Worm (Caenorhabditis elegans) whole organism, L1 larva: ENCODE data around the gene F19C7.2.
A peak's percentile ranks its signal among the peaks of the same experiment; 100 is the strongest.

Experiments used
- C04F5.9 ChIP-seq: sonication (generic microtip); optimal IDR thresholded peaks from 2 replicates; lab custom pipeline; 2016; ENCODE audit warnings: missing genetic modification characterization, missing compliant biosample characterization
- Y116A8C.19 ChIP-seq: sonication (generic microtip); optimal IDR thresholded peaks from 2 replicates; lab custom pipeline; 2016; ENCODE audit warnings: missing compliant biosample characterization, missing genetic modification characterization, borderline replicate concordance
- aha-1 ChIP-seq: fragments of 150-350 bp; optimal IDR thresholded peaks from 2 replicates; lab custom pipeline; 2014; ENCODE audit warnings: missing biosample characterization, missing genetic modification characterization
- alr-1 ChIP-seq: fragments of 200-800 bp; sonication (Bioruptor generic); optimal IDR thresholded peaks from 2 replicates; lab custom pipeline; 2018; ENCODE audit warnings: borderline replicate concordance, mild to moderate bottlenecking, missing genetic modification characterization, missing compliant biosample characterization
- ama-1 ChIP-seq: fragments of 150-350 bp; optimal IDR thresholded peaks from 2 replicates; lab custom pipeline; 2014
- ceh-82 ChIP-seq, 3 experiments: fragments of 150-350 bp in 1 of 3; sonication (generic microtip) in 2 of 3; optimal IDR thresholded peaks; 2 replicates each; lab custom pipeline; 2014 to 2017; ENCODE audit warnings: missing biosample characterization in 3 of 3, missing genetic modification characterization in 3 of 3
- ceh-88 ChIP-seq: fragments of 200-800 bp; sonication (Bioruptor generic); IDR thresholded peaks from 2 replicates; pipeline ENCODE4 v1.3.6; 2022; ENCODE audit warnings: missing genetic modification characterization, missing compliant biosample characterization
- ces-1 ChIP-seq: fragments of 150-350 bp; optimal IDR thresholded peaks from 2 replicates; lab custom pipeline; 2014; ENCODE audit warnings: missing biosample characterization, missing genetic modification reagents, missing genetic modification characterization
- dsc-1 ChIP-seq: sonication (generic microtip); optimal IDR thresholded peaks from 2 replicates; lab custom pipeline; 2016; ENCODE audit warnings: mild to moderate bottlenecking, missing genetic modification characterization, missing compliant biosample characterization
- efl-1 ChIP-seq, 4 experiments: fragments of 150-350 bp; optimal IDR thresholded peaks in 3 of 4; peaks in 1 of 4; 1 replicate in 1 of 4; 2 replicates in 3 of 4; lab custom pipeline; 2014; ENCODE audit warnings: missing biosample characterization in 2 of 4, missing genetic modification characterization in 2 of 4, missing genetic modification reagents in 2 of 4
- efl-3 ChIP-seq: fragments of 200-800 bp; sonication (Bioruptor generic); optimal IDR thresholded peaks from 2 replicates; lab custom pipeline; 2018; ENCODE audit warnings: mild to moderate bottlenecking, missing genetic modification characterization, missing compliant biosample characterization
- egl-13 ChIP-seq: sonication (generic microtip); optimal IDR thresholded peaks from 2 replicates; lab custom pipeline; 2016; ENCODE audit warnings: missing genotype, missing genetic modification reagents, missing genetic modification characterization, missing compliant biosample characterization
- egl-27 ChIP-seq, 2 experiments: fragments of 150-350 bp in 1 of 2; sonication (generic microtip); optimal IDR thresholded peaks; 3 replicates each; lab custom pipeline; 2017 to 2018; ENCODE audit warnings: missing biosample characterization in 2 of 2, missing genetic modification characterization in 2 of 2, missing genetic modification reagents in 2 of 2
- ets-5 ChIP-seq: fragments of 200-800 bp; sonication (Bioruptor generic); IDR thresholded peaks from 2 replicates; pipeline ENCODE4 v1.3.6; 2022; ENCODE audit warnings: missing genetic modification characterization, missing compliant biosample characterization
- fkh-10 ChIP-seq: sonication (generic microtip); optimal IDR thresholded peaks from 2 replicates; lab custom pipeline; 2017; ENCODE audit warnings: missing biosample characterization, missing genetic modification reagents, missing genetic modification characterization
- fkh-8 ChIP-seq: sonication (generic microtip); optimal IDR thresholded peaks from 2 replicates; lab custom pipeline; 2016; ENCODE audit warnings: mild to moderate bottlenecking, missing genetic modification characterization, missing compliant biosample characterization
- hlh-17 ChIP-seq: fragments of 200-800 bp; sonication (Bioruptor generic); optimal IDR thresholded peaks from 2 replicates; lab custom pipeline; 2018; ENCODE audit warnings: missing genetic modification characterization, mild to moderate bottlenecking, missing compliant biosample characterization, moderate library complexity, borderline replicate concordance
- hlh-4 ChIP-seq: sonication (generic microtip); optimal IDR thresholded peaks from 2 replicates; lab custom pipeline; 2016; ENCODE audit warnings: mild to moderate bottlenecking, missing genetic modification characterization, missing compliant biosample characterization
- isw-1 ChIP-seq: fragments of 200-800 bp; sonication (Bioruptor generic); IDR thresholded peaks from 2 replicates; pipeline ENCODE4 v1.3.6; 2022; ENCODE audit warnings: missing genetic modification characterization, missing compliant biosample characterization
- jun-1 ChIP-seq: fragments of 150-350 bp; optimal IDR thresholded peaks from 2 replicates; lab custom pipeline; 2014; ENCODE audit warnings: missing biosample characterization, missing genetic modification reagents, missing genetic modification characterization
- lin-14 ChIP-seq: fragments of 200-800 bp; sonication (Bioruptor generic); optimal IDR thresholded peaks from 2 replicates; lab custom pipeline; 2018; ENCODE audit warnings: mild to moderate bottlenecking, missing genetic modification characterization, moderate library complexity, missing compliant biosample characterization
- lin-35 ChIP-seq, 2 experiments: fragments of 150-350 bp; optimal IDR thresholded peaks; 2 replicates each; lab custom pipeline; 2014; ENCODE audit warnings: missing biosample characterization in 2 of 2, missing genetic modification characterization in 2 of 2, missing genetic modification reagents in 2 of 2
- lin-39 ChIP-seq: fragments of 150-350 bp; optimal IDR thresholded peaks from 2 replicates; lab custom pipeline; 2014; ENCODE audit warnings: missing biosample characterization, missing genetic modification reagents, missing genetic modification characterization
- lsy-2 ChIP-seq, 2 experiments: fragments of 150-350 bp; optimal IDR thresholded peaks; 2 replicates each; lab custom pipeline; 2014; ENCODE audit warnings: missing biosample characterization in 2 of 2, missing genetic modification characterization in 2 of 2
- mdl-1 ChIP-seq, 2 experiments: fragments of 150-350 bp; optimal IDR thresholded peaks; 2 replicates each; lab custom pipeline; 2014 to 2017; ENCODE audit warnings: missing biosample characterization in 2 of 2, missing genetic modification characterization in 2 of 2, inconsistent platforms in 1 of 2
- nhr-11 ChIP-seq: fragments of 150-350 bp; optimal IDR thresholded peaks from 2 replicates; lab custom pipeline; 2014; ENCODE audit warnings: missing biosample characterization, missing genetic modification characterization
- nhr-19 ChIP-seq: fragments of 200-800 bp; sonication (Bioruptor generic); conservative IDR thresholded peaks from 2 replicates; pipeline ENCODE4 v1.3.6; 2022; ENCODE audit warnings: missing genetic modification characterization, missing compliant biosample characterization
- nhr-28 ChIP-seq: fragments of 150-350 bp; optimal IDR thresholded peaks from 2 replicates; lab custom pipeline; 2014; ENCODE audit warnings: missing biosample characterization, missing genetic modification characterization
- nhr-47 ChIP-seq: sonication (generic microtip); optimal IDR thresholded peaks from 2 replicates; lab custom pipeline; 2016; ENCODE audit warnings: mild to moderate bottlenecking, missing genetic modification characterization, moderate library complexity, missing compliant biosample characterization
- nhr-71 ChIP-seq: sonication (generic microtip); optimal IDR thresholded peaks from 2 replicates; lab custom pipeline; 2016; ENCODE audit warnings: mild to moderate bottlenecking, missing genetic modification characterization, moderate library complexity, missing compliant biosample characterization
- nhr-85 ChIP-seq: sonication (generic microtip); peaks from one replicate; lab custom pipeline; 2016; ENCODE audit warnings: missing genetic modification characterization, inconsistent platforms, missing compliant biosample characterization
- nhr-90 ChIP-seq: sonication (generic microtip); optimal IDR thresholded peaks from 2 replicates; lab custom pipeline; 2016; ENCODE audit warnings: mild to moderate bottlenecking, missing genetic modification characterization, missing compliant biosample characterization; ENCODE audit not compliant: poor library complexity
- pax-3 ChIP-seq: fragments of 200-800 bp; sonication (Bioruptor generic); optimal IDR thresholded peaks from 2 replicates; lab custom pipeline; 2018; ENCODE audit warnings: mild to moderate bottlenecking, missing genetic modification characterization, moderate library complexity, missing compliant biosample characterization
- sox-4 ChIP-seq: sonication (generic microtip); optimal IDR thresholded peaks from 2 replicates; lab custom pipeline; 2016; ENCODE audit warnings: missing genetic modification characterization, missing compliant biosample characterization
- sup-37 ChIP-seq: fragments of 200-800 bp; sonication (Bioruptor generic); optimal IDR thresholded peaks from 2 replicates; lab custom pipeline; 2018; ENCODE audit warnings: mild to moderate bottlenecking, missing genetic modification characterization, missing compliant biosample characterization
- swsn-7 ChIP-seq: sonication (generic microtip); optimal IDR thresholded peaks from 2 replicates; lab custom pipeline; 2016; ENCODE audit warnings: missing genetic modification characterization, missing compliant biosample characterization
- tlp-1 ChIP-seq: fragments of 150-350 bp; optimal IDR thresholded peaks from 2 replicates; lab custom pipeline; 2014; ENCODE audit warnings: missing biosample characterization, missing genetic modification characterization
- unc-130 ChIP-seq: fragments of 150-350 bp; optimal IDR thresholded peaks from 2 replicates; lab custom pipeline; 2017; ENCODE audit warnings: missing biosample characterization, missing genetic modification characterization, inconsistent platforms
- unc-62 ChIP-seq: fragments of 150-350 bp; optimal IDR thresholded peaks from 2 replicates; lab custom pipeline; 2014; ENCODE audit warnings: missing biosample characterization, missing genetic modification reagents, missing genetic modification characterization
- unc-98 ChIP-seq: fragments of 200-800 bp; sonication (Bioruptor generic); IDR thresholded peaks from 2 replicates; pipeline ENCODE4 v1.3.6; 2022; ENCODE audit warnings: missing genetic modification characterization, missing compliant biosample characterization
- zag-1 ChIP-seq: fragments of 150-350 bp; optimal IDR thresholded peaks from 2 replicates; lab custom pipeline; 2014; ENCODE audit warnings: missing biosample characterization, missing genetic modification characterization
- ztf-11 ChIP-seq, 2 experiments: sonication (generic microtip); optimal IDR thresholded peaks; 2 replicates each; lab custom pipeline; 2016 to 2017; ENCODE audit warnings: missing genetic modification characterization in 2 of 2, missing biosample characterization in 1 of 2, missing compliant biosample characterization in 1 of 2

The F19C7.2 gene

ce11 chrIV:4611740-4612139 lies 12.0 kb downstream of the F19C7.2 start:
- TF ChIP-seq alr-1 (no peak), hlh-4 (tag; lab: Kevin White, UChicago) (no peak), lin-39 (tag; lab: Kevin White, UChicago) (no peak), unc-62 (no peak), ceh-82 (tag; optimal IDR thresholded peaks at IDR 0.05; lab: Kevin White, UChicago) (no peak), nhr-90 (no peak), fkh-8 (tag; lab: Kevin White, UChicago) (peak; percentile 48), ztf-11 (tag; optimal IDR thresholded peaks at IDR 0.05; lab: Kevin White, UChicago) (no peak), lin-14 (no peak), tlp-1 (tag; lab: Kevin White, UChicago) (no peak), lin-35 (GFP tag; optimal IDR thresholded peaks at IDR 0.05; lab: Kevin White, UChicago) (no peak), mdl-1 (tag; optimal IDR thresholded peaks at IDR 0.05; lab: Kevin White, UChicago) (no peak), nhr-11 (tag; lab: Kevin White, UChicago) (no peak), efl-1 (optimal IDR thresholded peaks at IDR 0.05; lab: Kevin White, UChicago) (no peak), efl-1 (GFP tag; optimal IDR thresholded peaks at IDR 0.05 in 1 of 2; lab: Kevin White, UChicago) (peak in 1 of 2 experiments; percentile 39), C04F5.9 (tag; lab: Kevin White, UChicago) (no peak), nhr-19 (GFP tag; lab: Robert Waterston, UW) (no peak), hlh-17 (GFP tag; lab: Kevin White, UChicago) (no peak), jun-1 (tag; lab: Kevin White, UChicago) (no peak), dsc-1 (peak; percentile 61), ceh-88 (GFP tag; lab: Robert Waterston, UW) (no peak), pax-3 (peak; percentile 61), nhr-85 (tag; lab: Kevin White, UChicago) (peak; percentile 62), isw-1 (GFP tag; lab: Robert Waterston, UW) (no peak)

- TF ChIP-seq zag-1 (tag; lab: Kevin White, UChicago) (no peak), swsn-7 (no peak), nhr-71 (no peak), sup-37 (GFP tag; lab: Kevin White, UChicago) (no peak), lin-14 (no peak), Y116A8C.19 (no peak), ets-5 (GFP tag; lab: Robert Waterston, UW) (no peak), nhr-28 (no peak), unc-130 (no peak), unc-62 (no peak), lsy-2 (tag; optimal IDR thresholded peaks at IDR 0.05; lab: Kevin White, UChicago) (no peak)
- TF ChIP-seq, all 84 proteins: peak for 0
Observed at ce11 chrIV:4612597-4612996, 12.8 kb downstream of the F19C7.2 start.

ce11 chrIV:4613516-4613915 lies 13.8 kb downstream of the F19C7.2 start:
- TF ChIP-seq unc-98 (no peak), pax-3 (peak; percentile 64), jun-1 (tag; lab: Kevin White, UChicago) (peak; percentile 17), nhr-47 (tag; lab: Kevin White, UChicago) (peak; percentile 72), egl-27 (tag; optimal IDR thresholded peaks at IDR 0.05; lab: Kevin White, UChicago) (no peak), egl-13 (peak; percentile 66), ces-1 (GFP tag; lab: Kevin White, UChicago) (no peak), sox-4 (tag; lab: Kevin White, UChicago) (peak; percentile 32), nhr-71 (peak; percentile 59), fkh-10 (GFP tag; lab: Kevin White, UChicago) (peak; percentile 11), dsc-1 (peak; percentile 96), efl-3 (GFP tag; lab: Kevin White, UChicago) (no peak), aha-1 (no peak), ama-1 (lab: Kevin White, UChicago) (no peak), fkh-8 (tag; lab: Kevin White, UChicago) (peak; percentile 86), mdl-1 (tag; optimal IDR thresholded peaks at IDR 0.05; lab: Kevin White, UChicago) (no peak)
